Fruit fly (Drosophila melanogaster) whole organism, prepupa: ENCODE data around the gene Nt5b.

Experiments
- Blimp-1 ChIP-seq: fragments of 200-800 bp; sonication (Bioruptor generic); optimal IDR thresholded peaks from 3 replicates; lab custom pipeline; 2017; ENCODE audit warnings: missing biosample characterization, missing genetic modification characterization, mild to moderate bottlenecking, moderate library complexity, missing genetic modification reagents
- CG11902 ChIP-seq: fragments of 200-800 bp; sonication (Bioruptor generic); optimal IDR thresholded peaks from 3 replicates; lab custom pipeline; 2016; ENCODE audit warnings: missing biosample characterization, missing genetic modification characterization
- CG15336 ChIP-seq: fragments of 200-800 bp; sonication (Bioruptor generic); IDR thresholded peaks from 2 replicates; pipeline ENCODE4 v1.3.6; 2022; ENCODE audit warnings: missing biosample characterization, missing genetic modification characterization
- CG16779 ChIP-seq: fragments of 200-800 bp; sonication (Bioruptor generic); optimal IDR thresholded peaks from 3 replicates; lab custom pipeline; 2017; ENCODE audit warnings: missing biosample characterization, mild to moderate bottlenecking, missing genetic modification characterization
- CG3032 ChIP-seq: fragments of 200-800 bp; optimal IDR thresholded peaks from 2 replicates; lab custom pipeline; 2019; ENCODE audit warnings: missing biosample characterization, mild to moderate bottlenecking, missing genetic modification characterization, moderate library complexity
- CG31627 ChIP-seq: fragments of 200-800 bp; sonication (Bioruptor generic); optimal IDR thresholded peaks from 3 replicates; lab custom pipeline; 2016; ENCODE audit warnings: missing biosample characterization, missing genetic modification characterization
- CG32006 ChIP-seq: fragments of 200-800 bp; sonication (Bioruptor generic); optimal IDR thresholded peaks from 3 replicates; lab custom pipeline; 2017; ENCODE audit warnings: missing biosample characterization, mild to moderate bottlenecking, missing genetic modification characterization
- CG34406 ChIP-seq: fragments of 200-800 bp; sonication (Bioruptor generic); optimal IDR thresholded peaks from 3 replicates; lab custom pipeline; 2016; ENCODE audit warnings: missing biosample characterization, missing genetic modification characterization
- CG6276 ChIP-seq: fragments of 200-800 bp; sonication (Bioruptor generic); optimal IDR thresholded peaks from 2 replicates; lab custom pipeline; 2017; ENCODE audit warnings: missing biosample characterization, mild to moderate bottlenecking, missing genetic modification characterization
- CG6792 ChIP-seq: fragments of 200-800 bp; sonication (Bioruptor generic); optimal IDR thresholded peaks from 3 replicates; lab custom pipeline; 2016; ENCODE audit warnings: missing biosample characterization, missing genetic modification characterization
- CG6808 ChIP-seq: fragments of 200-800 bp; sonication (Bioruptor generic); optimal IDR thresholded peaks from 3 replicates; lab custom pipeline; 2017; ENCODE audit warnings: missing biosample characterization, missing genetic modification characterization, mild to moderate bottlenecking, moderate library complexity, missing genetic modification reagents
- CG6854 ChIP-seq: fragments of 200-800 bp; sonication (Bioruptor generic); optimal IDR thresholded peaks from 2 replicates; lab custom pipeline; 2017; ENCODE audit warnings: missing biosample characterization, mild to moderate bottlenecking, missing genetic modification characterization
- CG8119 ChIP-seq: fragments of 200-800 bp; sonication (Bioruptor generic); IDR thresholded peaks from 3 replicates; pipeline ENCODE4 v1.3.6; 2022; ENCODE audit warnings: missing biosample characterization, missing genetic modification characterization
- CG8319 ChIP-seq: fragments of 200-800 bp; sonication (Bioruptor generic); optimal IDR thresholded peaks from 3 replicates; lab custom pipeline; 2016; ENCODE audit warnings: missing biosample characterization, missing genetic modification characterization
- CG8632 ChIP-seq: fragments of 200-800 bp; sonication (Bioruptor generic); optimal IDR thresholded peaks from 3 replicates; lab custom pipeline; 2016; ENCODE audit warnings: missing biosample characterization, missing genetic modification characterization
- CG9139 ChIP-seq: fragments of 200-800 bp; sonication (Bioruptor generic); optimal IDR thresholded peaks from 3 replicates; lab custom pipeline; 2017; ENCODE audit warnings: missing biosample characterization, mild to moderate bottlenecking, missing genetic modification characterization
- Eip78C ChIP-seq: fragments of 200-800 bp; sonication (Bioruptor generic); peaks from one replicate; lab custom pipeline; 2016; ENCODE audit warnings: missing biosample characterization, missing genetic modification characterization
- Ets21C ChIP-seq: fragments of 200-800 bp; sonication (Bioruptor generic); optimal IDR thresholded peaks from 3 replicates; lab custom pipeline; 2016; ENCODE audit warnings: missing biosample characterization, missing genetic modification characterization
- Ets96B ChIP-seq: fragments of 200-800 bp; optimal IDR thresholded peaks from 2 replicates; lab custom pipeline; 2019; ENCODE audit warnings: missing biosample characterization, mild to moderate bottlenecking, missing genetic modification characterization, moderate library complexity
- Gug ChIP-seq: fragments of 200-800 bp; sonication (Bioruptor generic); IDR thresholded peaks from 2 replicates; pipeline ENCODE4 v1.3.6; 2022; ENCODE audit warnings: missing biosample characterization, missing genetic modification characterization
- Hr4 ChIP-seq: fragments of 200-800 bp; sonication (Bioruptor generic); optimal IDR thresholded peaks from 3 replicates; lab custom pipeline; 2016; ENCODE audit warnings: missing biosample characterization, missing genetic modification characterization
- Met ChIP-seq: fragments of 200-800 bp; sonication (Bioruptor generic); optimal IDR thresholded peaks from 3 replicates; lab custom pipeline; 2016; ENCODE audit warnings: missing biosample characterization, missing genetic modification characterization
- OdsH ChIP-seq: fragments of 200-800 bp; sonication (Bioruptor generic); optimal IDR thresholded peaks from 3 replicates; lab custom pipeline; 2016; ENCODE audit warnings: missing biosample characterization, missing genetic modification characterization
- Smox ChIP-seq: fragments of 200-800 bp; sonication (Bioruptor generic); optimal IDR thresholded peaks from 3 replicates; lab custom pipeline; 2016; ENCODE audit warnings: missing biosample characterization, missing genetic modification characterization
- Sox102F ChIP-seq: fragments of 200-800 bp; sonication (Bioruptor generic); optimal IDR thresholded peaks from 2 replicates; lab custom pipeline; 2016; ENCODE audit warnings: missing biosample characterization, mild to moderate bottlenecking, missing genetic modification characterization
- Sox14 ChIP-seq: fragments of 200-800 bp; sonication (Bioruptor generic); optimal IDR thresholded peaks from 3 replicates; lab custom pipeline; 2016; ENCODE audit warnings: missing biosample characterization, missing genetic modification characterization
- achi ChIP-seq: fragments of 200-800 bp; sonication (Bioruptor generic); optimal IDR thresholded peaks from 3 replicates; lab custom pipeline; 2016; ENCODE audit warnings: missing biosample characterization, missing genetic modification characterization
- acj6 ChIP-seq: fragments of 200-800 bp; sonication (Bioruptor generic); optimal IDR thresholded peaks from 3 replicates; lab custom pipeline; 2016; ENCODE audit warnings: missing biosample characterization, missing genetic modification characterization
- dac ChIP-seq: fragments of 200-800 bp; sonication (Bioruptor generic); optimal IDR thresholded peaks from 2 replicates; lab custom pipeline; 2017; ENCODE audit warnings: missing biosample characterization, mild to moderate bottlenecking, missing genetic modification characterization
- dsx ChIP-seq: fragments of 200-800 bp; optimal IDR thresholded peaks from 3 replicates; lab custom pipeline; 2019; ENCODE audit warnings: missing biosample characterization, mild to moderate bottlenecking, missing genetic modification characterization, moderate library complexity; ENCODE audit not compliant: poor library complexity, severe bottlenecking
- eg ChIP-seq: fragments of 200-800 bp; sonication (Bioruptor generic); IDR thresholded peaks from 3 replicates; pipeline ENCODE4 v1.3.6; 2022; ENCODE audit warnings: missing biosample characterization, missing genetic modification characterization
- esn ChIP-seq: fragments of 200-800 bp; sonication (Bioruptor generic); optimal IDR thresholded peaks from 2 replicates; lab custom pipeline; 2016; ENCODE audit warnings: missing biosample characterization, mild to moderate bottlenecking, missing genetic modification characterization, moderate library complexity
- fd59A ChIP-seq: fragments of 200-800 bp; sonication (Bioruptor generic); optimal IDR thresholded peaks from 2 replicates; lab custom pipeline; 2017; ENCODE audit warnings: missing biosample characterization, mild to moderate bottlenecking, missing genetic modification characterization, missing genetic modification reagents
- fd85E ChIP-seq: fragments of 200-800 bp; sonication (Bioruptor generic); optimal IDR thresholded peaks from 3 replicates; lab custom pipeline; 2016; ENCODE audit warnings: missing biosample characterization, missing genetic modification characterization
- fkh ChIP-seq: fragments of 200-800 bp; sonication (Bioruptor generic); optimal IDR thresholded peaks from 3 replicates; lab custom pipeline; 2017; ENCODE audit warnings: missing biosample characterization, mild to moderate bottlenecking, missing genetic modification characterization, moderate library complexity
- net ChIP-seq: fragments of 200-800 bp; sonication (Bioruptor generic); optimal IDR thresholded peaks from 3 replicates; lab custom pipeline; 2016; ENCODE audit warnings: missing biosample characterization, missing genetic modification characterization
- salr ChIP-seq, 2 experiments: fragments of 200-800 bp; sonication (Bioruptor generic); optimal IDR thresholded peaks; 3 replicates each; lab custom pipeline; 2016 to 2018; ENCODE audit warnings: missing biosample characterization in 2 of 2, missing genetic modification characterization in 2 of 2, mild to moderate bottlenecking in 1 of 2
- spab ChIP-seq: fragments of 200-800 bp; sonication (Bioruptor generic); optimal IDR thresholded peaks from 2 replicates; lab custom pipeline; 2017; ENCODE audit warnings: missing biosample characterization, mild to moderate bottlenecking, missing genetic modification characterization, missing genetic modification reagents
- ss ChIP-seq, 2 experiments: fragments of 200-800 bp; sonication (Bioruptor generic); optimal IDR thresholded peaks; 2 replicates in 1 of 2; 3 replicates in 1 of 2; lab custom pipeline; 2017 to 2018; ENCODE audit warnings: mild to moderate bottlenecking in 2 of 2, missing biosample characterization in 2 of 2, missing genetic modification characterization in 2 of 2, moderate library complexity in 1 of 2
- svp ChIP-seq: fragments of 200-800 bp; sonication (Bioruptor generic); peaks from one replicate; lab custom pipeline; 2016; ENCODE audit warnings: missing biosample characterization, missing genetic modification characterization
- topi ChIP-seq: fragments of 200-800 bp; sonication (Bioruptor generic); optimal IDR thresholded peaks from 3 replicates; lab custom pipeline; 2016; ENCODE audit warnings: missing biosample characterization, missing genetic modification characterization

Nt5b gene

dm6 chrX:18415115-18415514 is 5.2 kb upstream of the Nt5b start, which contains the start of gene CG15056:
TSS of gene CG15056 (plus strand) at chrX:18415415.
- TF ChIP-seq Sox102F (GFP tag; lab: Kevin White, UChicago) = no peak
- TF ChIP-seq topi (GFP tag; lab: Kevin White, UChicago) = no peak
- TF ChIP-seq net (GFP tag; lab: Kevin White, UChicago) = no peak
- TF ChIP-seq Blimp-1 = no peak
- no peak for TF ChIP-seq CG11902 (GFP tag; lab: Kevin White, UChicago)
- no peak for TF ChIP-seq Met (GFP tag; lab: Kevin White, UChicago)
- TF ChIP-seq acj6 = no peak
- TF ChIP-seq CG6854 (GFP tag; lab: Kevin White, UChicago) = no peak
- TF ChIP-seq Smox (GFP tag; lab: Kevin White, UChicago) = no peak
- no peak for TF ChIP-seq esn

- TF ChIP-seq eg (GFP tag; lab: Robert Waterston, UW) (0 out of 3 replicates have a peak, but pooled peaks have one; percentile 9), dac (GFP tag; lab: Kevin White, UChicago) (no peak), ss (GFP tag; optimal IDR thresholded peaks at IDR 0.05; lab: Kevin White, UChicago) (no peak), fd85E (GFP tag; lab: Kevin White, UChicago) (no peak), Eip78C (GFP tag; lab: Kevin White, UChicago) (peak; percentile 12)
Observed at dm6 chrX:18409449-18409848, 495 bp downstream of the Nt5b start.

- TF ChIP-seq CG31627 (GFP tag; lab: Kevin White, UChicago) = no peak
- no peak for TF ChIP-seq Sox102F (GFP tag; lab: Kevin White, UChicago)
- TF ChIP-seq Hr4 (GFP tag; lab: Kevin White, UChicago) = peak; percentile 30
- no peak for TF ChIP-seq CG9139
- peak; percentile 53; the same call in 1 of the 3 replicates for TF ChIP-seq eg (GFP tag; lab: Robert Waterston, UW)
- 0 out of 3 replicates have a peak, but pooled peaks have one; percentile 34 for TF ChIP-seq CG8119
- peak; percentile 17 for TF ChIP-seq CG8632
- peak; percentile 15 for TF ChIP-seq svp (GFP tag; lab: Kevin White, UChicago)
- peak; percentile 63; the same call in 1 of the 2 replicates for TF ChIP-seq CG15336 (GFP tag; lab: Robert Waterston, UW)
- peak; percentile 49 for TF ChIP-seq CG32006 (GFP tag; lab: Kevin White, UChicago)
- peak; percentile 10 for TF ChIP-seq Ets96B (tag; lab: Kevin White, UChicago)
- peak; percentile 20; the same call in 1 of the 2 replicates for TF ChIP-seq Gug (GFP tag; lab: Robert Waterston, UW)
- TF ChIP-seq OdsH (GFP tag; lab: Kevin White, UChicago) = peak; percentile 20
- no peak for TF ChIP-seq CG16779 (tag; lab: Kevin White, UChicago)
- TF ChIP-seq spab = no peak
- TF ChIP-seq Eip78C (GFP tag; lab: Kevin White, UChicago) = peak; percentile 59
Observed at dm6 chrX:18407394-18407721, 2.6 kb downstream of the Nt5b start.

dm6 chrX:18406593-18407393 is 3.2 kb downstream of the Nt5b start:
- TF ChIP-seq Eip78C (GFP tag; lab: Kevin White, UChicago) (peak; percentile 28), CG32006 (GFP tag; lab: Kevin White, UChicago) (peak; percentile 28), svp (GFP tag; lab: Kevin White, UChicago) (peak; percentile 61), CG3032 (no peak)

dm6 chrX:18405567-18406059 is 4.3 kb downstream of the Nt5b start:
- peak; percentile 78 for TF ChIP-seq Hr4 (GFP tag; lab: Kevin White, UChicago)
- TF ChIP-seq OdsH (GFP tag; lab: Kevin White, UChicago) = peak; percentile 48
- peak; percentile 5 for TF ChIP-seq spab
- peak; percentile 33 for TF ChIP-seq Ets96B (tag; lab: Kevin White, UChicago)
- TF ChIP-seq salr (GFP tag; optimal IDR thresholded peaks at IDR 0.05; lab: Kevin White, UChicago) = peak in 1 of 2 experiments; percentile 66
- TF ChIP-seq CG6276 (GFP tag; lab: Kevin White, UChicago) = peak; percentile 72
- TF ChIP-seq Ets21C (GFP tag; lab: Kevin White, UChicago) = no peak
- no peak for TF ChIP-seq CG8319 (GFP tag; lab: Kevin White, UChicago)
- peak; percentile 9; the same call in 1 of the 2 replicates for TF ChIP-seq Gug (GFP tag; lab: Robert Waterston, UW)
- peak; percentile 36 for TF ChIP-seq Sox14
- no peak for TF ChIP-seq CG6808
- no peak for TF ChIP-seq CG6792 (GFP tag; lab: Kevin White, UChicago)
- TF ChIP-seq Smox (GFP tag; lab: Kevin White, UChicago) = no peak
- no peak for TF ChIP-seq CG34406
- TF ChIP-seq CG11902 (GFP tag; lab: Kevin White, UChicago) = no peak
- peak; percentile 79 for TF ChIP-seq Eip78C (GFP tag; lab: Kevin White, UChicago)
- TF ChIP-seq fkh (GFP tag; lab: Kevin White, UChicago) = no peak
- peak; percentile 15 for TF ChIP-seq fd59A (GFP tag; lab: Kevin White, UChicago)
- no peak for TF ChIP-seq dsx (GFP tag; lab: Kevin White, UChicago)
- peak; percentile 26 for TF ChIP-seq achi
